Fruit fly (Drosophila melanogaster) whole organism: ENCODE measurements around the gene CG4658.

Experiments used
- CG8478 ChIP-seq: fragments of >200 bp; optimal IDR thresholded peaks from 2 replicates; lab custom pipeline; 2018; ENCODE audit warnings: inconsistent platforms
- Dll ChIP-seq: fragments of >200 bp; optimal IDR thresholded peaks from 2 replicates; lab custom pipeline; 2017
- EcR ChIP-seq, 2 experiments: fragments of >200 bp; optimal IDR thresholded peaks; 2 replicates each; lab custom pipeline; 2017; ENCODE audit warnings: missing biosample characterization in 2 of 2, missing genetic modification characterization in 2 of 2, missing genetic modification reagents in 2 of 2
- pan ChIP-seq: fragments of >200 bp; optimal IDR thresholded peaks from 2 replicates; lab custom pipeline; 2017
- psq ChIP-seq: fragments of >200 bp; optimal IDR thresholded peaks from 2 replicates; lab custom pipeline; 2017
- usp ChIP-seq: fragments of >200 bp; optimal IDR thresholded peaks from 2 replicates; lab custom pipeline; 2017; ENCODE audit warnings: missing biosample characterization, missing genetic modification characterization, mixed read lengths

CG4658 gene

DNA sequence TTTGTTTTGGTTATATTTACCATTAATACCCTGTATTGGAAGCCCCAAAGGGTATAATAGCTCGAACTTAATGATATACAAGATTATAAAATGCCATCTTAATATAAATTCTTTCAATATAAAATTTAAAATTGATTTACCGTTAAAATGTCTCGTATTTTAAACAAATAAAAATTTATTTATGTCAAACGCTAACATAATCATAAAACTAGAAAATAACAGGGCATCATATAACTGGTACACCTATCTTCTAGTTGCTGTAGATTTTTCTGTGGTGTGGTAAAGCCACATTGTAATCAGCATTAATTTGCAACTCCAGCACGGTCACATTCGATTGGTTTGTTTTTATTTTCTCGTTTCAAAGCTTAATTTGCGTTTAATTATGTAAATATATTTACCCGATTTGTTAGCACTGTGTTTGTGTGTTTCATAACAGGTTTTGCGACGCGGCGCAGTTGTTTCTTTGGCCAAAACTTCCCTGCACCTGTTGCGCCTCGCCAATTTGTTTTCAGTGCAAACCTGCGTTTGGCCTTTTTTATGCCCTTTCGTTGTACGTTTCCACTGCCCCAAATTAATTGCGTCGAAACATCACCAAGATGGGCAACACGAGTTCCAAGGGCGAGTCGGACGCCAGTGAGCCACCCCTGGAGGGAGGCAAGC, at the start of gene CG4658, which contains the start of gene CG5846:
CG4658 (plus strand) TSS at position 140 of the 660 bp plus-strand sequence.
CG5846 (minus strand) TSS at position 245 of the 660 bp plus-strand sequence.
- TF ChIP-seq usp (GFP tag; lab: Kevin White, UChicago): no peak
- TF ChIP-seq pan (lab: Kevin White, UChicago): peak; percentile 96

DNA sequence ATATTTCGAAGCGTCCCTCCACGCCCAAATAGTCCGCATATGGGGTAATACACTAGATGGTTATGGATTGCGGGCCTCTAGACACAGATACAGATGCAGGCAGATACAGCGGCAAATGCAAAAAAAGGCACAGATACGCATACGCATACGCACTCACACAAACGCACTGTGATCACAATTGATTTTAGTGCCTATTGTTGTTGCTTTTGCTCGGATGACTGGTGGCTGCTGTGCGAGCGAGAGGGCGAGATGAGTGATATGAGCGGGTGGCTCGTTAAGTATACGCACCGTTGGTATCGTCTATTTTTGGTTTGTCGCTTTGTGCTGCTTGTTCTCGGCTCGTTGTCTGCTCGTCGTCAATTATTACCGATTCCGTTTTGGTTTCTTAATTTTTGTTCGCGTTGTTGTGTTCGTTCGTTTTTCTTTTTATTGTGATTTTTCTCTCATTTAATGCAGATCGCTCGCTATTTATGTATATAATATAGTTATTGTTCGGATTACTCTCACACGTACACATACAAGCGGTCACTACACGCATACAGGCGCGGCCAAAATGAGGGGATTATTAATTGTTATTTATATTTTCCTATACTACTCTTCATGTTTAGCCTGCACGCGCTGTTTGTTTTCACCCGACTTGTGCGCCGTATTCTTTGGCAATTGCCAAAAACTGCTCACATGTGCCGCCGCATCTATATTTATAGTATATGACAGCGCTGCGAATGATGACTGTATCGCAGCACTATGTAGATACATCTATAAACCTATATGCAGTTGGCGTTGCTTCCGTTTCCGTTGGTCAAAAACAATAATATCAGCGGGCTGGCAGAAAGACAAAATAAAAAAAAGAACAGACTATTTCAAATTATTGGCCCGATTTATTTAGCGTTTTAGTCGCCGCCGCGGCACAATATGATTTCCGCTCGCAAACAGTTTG, 49.3 kb upstream of the CG4658 start:
- TF ChIP-seq usp (GFP tag; lab: Kevin White, UChicago) (no peak), pan (lab: Kevin White, UChicago) (no peak), Dll (lab: Kevin White, UChicago) (no peak), psq (no peak), EcR (GFP tag; optimal IDR thresholded peaks at IDR 0.05; lab: Kevin White, UChicago) (no peak), CG8478 (lab: Kevin White, UChicago) (no peak)

DNA sequence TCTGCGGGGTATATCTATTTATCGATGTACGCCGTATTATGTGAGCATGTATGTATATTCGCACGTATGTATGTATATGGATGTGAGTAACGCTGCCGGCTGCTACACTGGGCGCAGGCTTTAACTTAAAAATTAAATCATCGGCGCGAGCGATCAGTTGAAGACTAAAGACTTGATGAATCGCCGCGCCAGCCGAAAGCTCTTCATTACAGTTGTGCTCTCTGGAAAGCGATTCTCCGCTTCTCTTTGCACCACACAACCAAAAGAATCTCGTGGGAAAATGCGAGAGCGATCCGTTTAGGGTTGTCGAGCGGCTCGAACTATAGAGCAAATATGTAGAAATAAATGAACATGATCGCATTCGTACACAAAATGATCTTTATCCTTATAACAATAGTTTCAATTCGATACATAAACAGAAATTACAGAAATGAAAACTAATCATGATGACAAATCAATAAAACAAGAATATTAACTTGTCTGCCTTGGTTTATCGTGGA, 48.4 kb upstream of the CG4658 start, which contains the start of gene CG13124:
CG13124 (minus strand) TSS at position 166 of the 500 bp plus-strand sequence.
- no peak for TF ChIP-seq CG8478 (lab: Kevin White, UChicago)
- no peak for TF ChIP-seq pan (lab: Kevin White, UChicago)
- TF ChIP-seq psq: no peak
- no peak for TF ChIP-seq usp (GFP tag; lab: Kevin White, UChicago)
- TF ChIP-seq EcR (GFP tag; optimal IDR thresholded peaks at IDR 0.05; lab: Kevin White, UChicago): no peak
- TF ChIP-seq Dll (lab: Kevin White, UChicago): no peak

DNA sequence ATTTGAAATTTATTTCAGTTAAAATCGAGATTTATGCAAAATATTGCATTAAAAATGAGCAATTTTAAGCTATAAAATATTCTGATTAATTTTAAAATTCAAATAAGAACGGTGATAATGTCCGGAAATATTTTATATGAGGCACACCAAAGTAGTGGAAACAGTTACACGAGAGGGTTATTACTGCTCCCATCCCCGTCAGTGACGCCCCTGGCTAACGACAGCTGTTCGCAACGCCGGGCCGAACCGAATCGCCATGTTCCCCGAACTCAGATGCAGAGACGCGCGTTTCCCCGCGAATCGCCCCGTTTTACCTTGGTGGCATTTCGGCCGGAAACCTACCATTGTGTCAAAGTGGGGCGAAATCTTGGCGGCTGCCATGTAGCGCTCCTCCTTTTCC, 45.1 kb upstream of the CG4658 start:
- TF ChIP-seq EcR (GFP tag; optimal IDR thresholded peaks at IDR 0.05; lab: Kevin White, UChicago) (no peak), usp (GFP tag; lab: Kevin White, UChicago) (no peak)

DNA sequence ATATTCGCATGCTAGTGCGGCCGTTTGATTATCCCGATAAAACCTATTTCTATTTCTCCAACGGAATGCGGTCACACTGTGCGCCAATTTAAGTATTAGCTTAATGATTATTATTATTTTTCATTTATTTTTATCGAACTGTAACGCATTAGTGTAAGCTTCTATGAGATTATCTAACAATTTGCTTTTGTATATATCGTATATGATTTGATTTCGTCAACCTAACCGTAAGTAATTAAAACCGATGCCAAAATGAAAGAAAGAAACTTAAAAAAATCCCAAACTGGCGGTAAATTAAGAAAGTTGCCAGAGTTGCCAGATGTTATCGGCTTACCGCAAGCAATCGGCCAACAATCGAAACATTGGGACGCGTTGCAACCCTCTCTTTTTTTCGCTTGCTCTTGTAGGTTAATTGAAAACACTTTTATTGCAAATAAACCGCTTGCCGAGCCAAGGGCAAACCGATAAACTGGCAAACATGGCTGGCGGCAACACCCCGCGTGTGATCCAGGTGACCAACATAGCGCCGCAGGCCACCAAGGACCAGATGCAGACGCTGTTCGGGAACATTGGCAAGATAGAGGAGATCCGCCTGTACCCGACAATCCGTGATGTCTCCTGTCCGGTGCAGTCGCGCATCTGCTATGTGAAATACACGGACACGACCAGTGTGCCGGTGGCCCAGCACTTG, 44.2 kb upstream of the CG4658 start, which contains the start of the genes Etl1 and Srp54:
Etl1 (minus strand) TSS at position 39 of the 691 bp plus-strand sequence.
Srp54 (plus strand) TSS at position 342 of the 691 bp plus-strand sequence.
- TF ChIP-seq pan (lab: Kevin White, UChicago) (no peak), Dll (lab: Kevin White, UChicago) (no peak), EcR (GFP tag; optimal IDR thresholded peaks at IDR 0.05; lab: Kevin White, UChicago) (no peak), psq (no peak), usp (GFP tag; lab: Kevin White, UChicago) (no peak), CG8478 (lab: Kevin White, UChicago) (no peak)

DNA sequence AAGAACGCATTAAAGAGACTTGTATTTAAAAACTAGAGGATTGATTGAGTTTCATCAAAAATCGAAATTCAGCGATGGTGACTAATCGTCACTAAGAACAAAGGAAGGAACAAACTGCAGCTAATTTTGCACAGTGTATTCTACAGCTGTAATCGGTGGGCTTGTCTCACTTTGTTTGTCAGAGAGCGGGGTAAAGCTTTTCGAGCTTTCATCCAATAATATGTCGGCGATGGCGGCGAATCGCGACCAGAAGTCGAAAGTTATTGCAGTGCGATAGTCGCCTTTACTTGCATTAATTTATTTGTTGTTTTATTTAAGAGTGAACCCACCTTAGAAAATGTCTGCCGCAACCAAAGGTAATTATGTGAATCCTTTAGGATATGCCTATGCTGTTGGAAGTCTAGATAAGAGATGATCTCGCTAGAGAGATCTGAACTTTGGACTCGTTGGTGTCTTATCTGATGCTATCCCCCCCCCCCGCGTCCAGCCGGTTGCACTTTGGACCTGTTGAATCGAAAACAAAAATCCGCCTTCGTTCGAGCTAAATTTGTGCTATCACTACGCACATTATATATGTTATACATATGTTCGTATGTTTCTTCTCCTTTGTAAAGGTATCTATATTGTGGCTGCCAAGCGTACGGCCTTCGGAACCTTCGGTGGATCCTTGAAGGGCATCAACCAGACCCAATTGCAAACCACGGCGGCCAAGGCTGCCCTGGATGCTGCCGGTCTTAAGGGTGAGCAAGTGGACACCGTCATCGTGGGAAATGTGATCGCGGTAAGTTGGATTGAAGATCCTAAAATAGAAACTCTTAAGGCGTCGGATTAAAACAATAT, 41.7 kb upstream of the CG4658 start, which contains the start of gene yip2:
yip2 (plus strand) TSS at position 243 of the 840 bp plus-strand sequence.
- TF ChIP-seq pan (lab: Kevin White, UChicago): no peak
- no peak for TF ChIP-seq Dll (lab: Kevin White, UChicago)
- TF ChIP-seq psq: no peak
- no peak for TF ChIP-seq usp (GFP tag; lab: Kevin White, UChicago)
- TF ChIP-seq EcR (GFP tag; optimal IDR thresholded peaks at IDR 0.05; lab: Kevin White, UChicago): no peak
- TF ChIP-seq CG8478 (lab: Kevin White, UChicago): no peak

DNA sequence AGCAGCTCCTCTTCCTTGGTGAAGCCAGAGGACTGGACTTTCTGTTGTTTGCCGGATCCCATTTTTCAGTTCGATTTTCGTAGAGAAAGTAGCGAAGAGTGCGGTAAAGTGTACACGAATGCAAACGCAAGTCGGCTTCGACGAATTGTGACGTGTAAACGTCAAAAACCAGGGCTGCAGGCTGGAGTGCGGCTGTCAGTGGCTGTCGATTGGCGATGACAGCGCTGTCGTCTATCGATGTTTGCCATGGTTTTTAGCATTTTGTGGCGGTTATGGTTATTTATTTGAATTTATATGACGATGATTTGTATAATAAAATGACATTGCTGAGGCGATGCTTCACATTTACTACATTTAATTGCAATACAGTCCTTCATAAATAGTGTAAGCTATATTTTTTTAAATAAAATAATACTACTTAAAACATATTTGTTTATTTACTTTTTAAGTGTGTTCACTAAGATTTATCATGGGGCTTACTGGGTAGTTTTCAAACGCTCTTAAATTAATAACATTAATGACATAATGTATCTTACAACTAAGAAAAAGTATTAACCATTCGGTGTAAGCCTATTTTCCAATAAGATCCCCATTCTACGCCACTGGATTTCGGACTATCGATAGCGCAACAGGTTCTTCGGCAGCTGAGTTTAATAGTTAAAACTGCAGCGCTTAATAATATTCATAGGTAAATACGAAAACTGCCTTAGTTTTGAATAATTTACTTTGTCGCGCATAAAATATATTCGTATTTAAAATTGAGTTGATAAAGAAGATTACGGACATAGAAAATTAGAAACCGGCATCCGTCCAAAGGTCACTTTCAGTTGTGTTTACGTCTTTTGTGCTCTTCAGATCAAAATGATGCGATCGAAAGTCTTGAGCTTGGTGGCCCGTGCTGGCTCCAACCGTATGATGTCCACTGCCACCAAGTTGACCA, 38.6 kb upstream of the CG4658 start, which contains the start of the genes CG5885 and CG4598:
CG5885 (minus strand) TSS at position 311 of the 940 bp plus-strand sequence.
CG4598 (plus strand) TSS at position 599 of the 940 bp plus-strand sequence.
- TF ChIP-seq pan (lab: Kevin White, UChicago) (no peak), Dll (lab: Kevin White, UChicago) (no peak), usp (GFP tag; lab: Kevin White, UChicago) (no peak), psq (no peak), EcR (GFP tag; optimal IDR thresholded peaks at IDR 0.05; lab: Kevin White, UChicago) (no peak), CG8478 (lab: Kevin White, UChicago) (no peak)

DNA sequence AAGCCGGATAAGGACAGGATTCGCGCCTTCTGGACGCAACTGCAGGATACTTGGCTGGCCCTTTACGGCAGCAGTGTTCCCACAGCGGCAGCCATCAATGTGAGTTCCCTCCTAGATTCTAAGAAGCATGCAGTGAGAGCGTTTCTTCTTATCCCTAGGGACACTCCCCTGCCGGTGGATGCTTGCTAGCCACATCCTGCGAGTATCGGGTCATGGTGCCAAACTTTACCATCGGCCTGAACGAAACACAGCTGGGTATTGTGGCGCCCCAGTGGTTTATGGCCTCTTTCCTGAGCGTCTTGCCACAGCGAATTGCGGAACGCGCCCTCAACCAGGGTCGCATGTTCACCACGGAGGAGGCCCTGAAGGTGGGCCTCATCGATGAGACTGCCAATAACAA, 37.7 kb upstream of the CG4658 start:
- TF ChIP-seq Dll (lab: Kevin White, UChicago): no peak
- TF ChIP-seq CG8478 (lab: Kevin White, UChicago): no peak
- no peak for TF ChIP-seq pan (lab: Kevin White, UChicago)
- no peak for TF ChIP-seq EcR (GFP tag; optimal IDR thresholded peaks at IDR 0.05; lab: Kevin White, UChicago)
- no peak for TF ChIP-seq usp (GFP tag; lab: Kevin White, UChicago)
- TF ChIP-seq psq: no peak

DNA sequence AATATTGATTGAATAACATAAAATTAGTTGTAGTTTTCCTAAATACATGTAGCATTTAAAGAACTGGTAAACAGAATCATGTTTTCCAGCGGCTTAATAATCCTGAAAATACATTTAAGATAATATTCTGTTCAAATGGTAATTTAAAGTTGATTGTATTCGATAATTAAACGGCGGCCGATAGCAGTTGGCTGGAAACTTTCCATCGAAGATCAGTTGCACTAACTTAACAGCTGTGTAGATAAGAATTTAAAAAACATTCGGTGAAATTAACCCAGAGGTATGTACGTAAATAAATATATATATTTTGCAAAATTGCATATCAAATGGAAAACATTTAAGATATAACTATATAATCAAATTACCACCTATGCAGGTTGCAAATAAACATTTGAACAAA, 37.0 kb upstream of the CG4658 start, which contains the start of gene CG4594:
CG4594 (plus strand) TSS at position 212 of the 400 bp plus-strand sequence.
- no peak for TF ChIP-seq psq
- no peak for TF ChIP-seq EcR (GFP tag; optimal IDR thresholded peaks at IDR 0.05; lab: Kevin White, UChicago)
- TF ChIP-seq usp (GFP tag; lab: Kevin White, UChicago): no peak
- no peak for TF ChIP-seq pan (lab: Kevin White, UChicago)
- no peak for TF ChIP-seq Dll (lab: Kevin White, UChicago)
